Worm (Caenorhabditis elegans): ENCODE data around the gene der-2.

DNA sequence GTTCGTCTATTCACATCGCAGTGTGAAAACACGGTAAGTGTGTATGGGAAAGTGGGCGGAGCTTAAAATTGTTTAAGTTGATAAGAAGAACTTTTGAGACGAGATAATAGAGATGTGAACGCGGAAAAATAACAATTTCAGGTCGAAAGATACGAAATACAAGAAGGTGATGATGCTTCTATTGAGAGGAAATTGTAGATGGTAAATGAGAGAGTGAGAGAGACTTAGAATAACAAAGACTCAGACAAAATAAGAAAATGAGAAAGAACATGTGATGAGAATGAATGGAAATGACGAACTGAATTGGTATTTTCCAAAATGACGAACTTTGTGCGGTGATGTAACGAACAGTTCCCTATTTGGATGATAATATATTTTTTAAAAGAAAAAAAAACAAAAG is 48.2 kb upstream of the der-2 start:
- TF ChIP-seq ceh-24 (tag; optimal IDR thresholded peaks at IDR 0.05) (no peak), sdc-2 (tag; optimal IDR thresholded peaks at IDR 0.05) (no peak), mec-3 (tag; optimal IDR thresholded peaks at IDR 0.05; ENCODE audit: borderline replicate concordance) (no peak), tbx-2 (tag; optimal IDR thresholded peaks at IDR 0.05) (no peak), T23F11.4 (GFP tag; optimal IDR thresholded peaks at IDR 0.05) (no peak), che-1 (tag; optimal IDR thresholded peaks at IDR 0.05) (no peak)

All from whole organism, late embryonic.